Worm (Caenorhabditis elegans) whole organism, mixed stage, embryonic: ENCODE data around the gene F53H4.6.

Experiments used
- M03D4.4 ChIP-seq: sonication (generic microtip); optimal IDR thresholded peaks from 2 replicates; lab custom pipeline; 2017; ENCODE audit warnings: mild to moderate bottlenecking, missing genetic modification characterization, missing compliant biosample characterization
- bed-3 ChIP-seq: fragments of 200-800 bp; sonication (Bioruptor generic); optimal IDR thresholded peaks from 3 replicates; lab custom pipeline; 2018; ENCODE audit warnings: mild to moderate bottlenecking, missing genetic modification characterization, moderate library complexity, missing compliant biosample characterization
- blmp-1 ChIP-seq: fragments of 150-350 bp; optimal IDR thresholded peaks from 2 replicates; lab custom pipeline; 2014; ENCODE audit warnings: missing biosample characterization, missing genetic modification characterization
- ceh-39 ChIP-seq: fragments of 150-350 bp; optimal IDR thresholded peaks from 2 replicates; lab custom pipeline; 2014; ENCODE audit warnings: missing biosample characterization, missing genetic modification characterization
- ceh-43 ChIP-seq: fragments of 200-800 bp; sonication (Bioruptor generic); optimal IDR thresholded peaks from 2 replicates; lab custom pipeline; 2018; ENCODE audit warnings: mild to moderate bottlenecking, missing genetic modification characterization, moderate library complexity, missing compliant biosample characterization
- ceh-83 ChIP-seq: fragments of 200-800 bp; sonication (Bioruptor generic); optimal IDR thresholded peaks from 2 replicates; lab custom pipeline; 2018; ENCODE audit warnings: mild to moderate bottlenecking, missing genetic modification characterization, missing compliant biosample characterization
- ces-1 ChIP-seq: fragments of 150-350 bp; optimal IDR thresholded peaks from 2 replicates; lab custom pipeline; 2014; ENCODE audit warnings: missing biosample characterization, missing genetic modification reagents, missing genetic modification characterization
- cnd-1 ChIP-seq: fragments of 200-800 bp; sonication (Bioruptor generic); optimal IDR thresholded peaks from 2 replicates; lab custom pipeline; 2018; ENCODE audit warnings: mild to moderate bottlenecking, missing genetic modification characterization, missing compliant biosample characterization
- drap-1 ChIP-seq: fragments of 200-800 bp; sonication (Bioruptor generic); optimal IDR thresholded peaks from 3 replicates; lab custom pipeline; 2018; ENCODE audit warnings: mild to moderate bottlenecking, missing genetic modification characterization, missing compliant biosample characterization
- elt-1 ChIP-seq: sonication (generic microtip); optimal IDR thresholded peaks from 2 replicates; lab custom pipeline; 2017; ENCODE audit warnings: missing genetic modification characterization, mild to moderate bottlenecking, missing compliant biosample characterization, antibody characterized with exemption, moderate library complexity, borderline replicate concordance; ENCODE audit not compliant: insufficient read depth
- elt-3 ChIP-seq: fragments of 150-350 bp; optimal IDR thresholded peaks from 2 replicates; lab custom pipeline; 2014; ENCODE audit warnings: missing biosample characterization, missing genetic modification characterization
- flh-1 ChIP-seq: fragments of 200-800 bp; sonication (Bioruptor generic); optimal IDR thresholded peaks from 2 replicates; lab custom pipeline; 2018; ENCODE audit warnings: mild to moderate bottlenecking, missing genetic modification characterization, moderate library complexity, missing compliant biosample characterization
- ham-2 ChIP-seq: fragments of 200-800 bp; sonication (Bioruptor generic); optimal IDR thresholded peaks from 2 replicates; lab custom pipeline; 2018; ENCODE audit warnings: mild to moderate bottlenecking, missing genetic modification characterization, missing compliant biosample characterization
- hlh-1 ChIP-seq: fragments of 150-350 bp; optimal IDR thresholded peaks from 2 replicates; lab custom pipeline; 2014; ENCODE audit warnings: missing biosample characterization, missing genetic modification reagents, missing genetic modification characterization
- lin-13 ChIP-seq: fragments of 150-350 bp; optimal IDR thresholded peaks from 2 replicates; lab custom pipeline; 2014; ENCODE audit warnings: missing biosample characterization, missing genetic modification characterization
- lin-32 ChIP-seq: fragments of 200-800 bp; sonication (Bioruptor generic); optimal IDR thresholded peaks from 2 replicates; lab custom pipeline; 2018; ENCODE audit warnings: mild to moderate bottlenecking, missing genetic modification characterization, missing compliant biosample characterization
- lsy-2 ChIP-seq: fragments of 150-350 bp; optimal IDR thresholded peaks from 2 replicates; lab custom pipeline; 2014; ENCODE audit warnings: missing biosample characterization, missing genetic modification characterization
- mab-5 ChIP-seq: fragments of 150-350 bp; optimal IDR thresholded peaks from 2 replicates; lab custom pipeline; 2014; ENCODE audit warnings: missing biosample characterization, missing genetic modification characterization
- mep-1 ChIP-seq: fragments of 150-350 bp; optimal IDR thresholded peaks from 2 replicates; lab custom pipeline; 2017; ENCODE audit warnings: missing biosample characterization, missing genetic modification reagents, missing genetic modification characterization, inconsistent platforms
- mls-2 ChIP-seq: sonication (generic microtip); optimal IDR thresholded peaks from 2 replicates; lab custom pipeline; 2016; ENCODE audit warnings: mild to moderate bottlenecking, missing genetic modification characterization, moderate library complexity, missing compliant biosample characterization
- nhr-12 ChIP-seq: fragments of 150-350 bp; optimal IDR thresholded peaks from 2 replicates; lab custom pipeline; 2014; ENCODE audit warnings: missing biosample characterization, missing genetic modification characterization
- nhr-2 ChIP-seq: fragments of 150-350 bp; optimal IDR thresholded peaks from 2 replicates; lab custom pipeline; 2014; ENCODE audit warnings: missing biosample characterization, missing genetic modification characterization
- nhr-237 ChIP-seq: fragments of 150-350 bp; optimal IDR thresholded peaks from 2 replicates; lab custom pipeline; 2014; ENCODE audit warnings: missing biosample characterization, missing genetic modification characterization
- nhr-28 ChIP-seq: fragments of 150-350 bp; optimal IDR thresholded peaks from 2 replicates; lab custom pipeline; 2014; ENCODE audit warnings: missing biosample characterization, missing genetic modification characterization
- nhr-76 ChIP-seq: sonication (generic microtip); optimal IDR thresholded peaks from 2 replicates; lab custom pipeline; 2017; ENCODE audit warnings: missing biosample characterization, missing genetic modification characterization
- pha-4 ChIP-seq: fragments of 150-350 bp; optimal IDR thresholded peaks from 2 replicates; lab custom pipeline; 2018; ENCODE audit warnings: missing biosample characterization, missing genetic modification reagents, missing genetic modification characterization
- sem-2 ChIP-seq: fragments of 200-800 bp; sonication (Bioruptor generic); optimal IDR thresholded peaks from 2 replicates; lab custom pipeline; 2018; ENCODE audit warnings: mild to moderate bottlenecking, missing genetic modification characterization, missing compliant biosample characterization
- snpc-4 ChIP-seq: fragments of 150-350 bp; optimal IDR thresholded peaks from 2 replicates; lab custom pipeline; 2014; ENCODE audit warnings: missing biosample characterization, missing genetic modification characterization
- sptf-1 ChIP-seq: sonication (generic microtip); optimal IDR thresholded peaks from 2 replicates; lab custom pipeline; 2017; ENCODE audit warnings: mild to moderate bottlenecking, missing genetic modification characterization, moderate library complexity, missing compliant biosample characterization
- tbx-8 ChIP-seq: fragments of 200-800 bp; sonication (Bioruptor generic); optimal IDR thresholded peaks from 2 replicates; lab custom pipeline; 2018; ENCODE audit warnings: mild to moderate bottlenecking, missing genetic modification characterization, moderate library complexity, missing compliant biosample characterization
- unc-120 ChIP-seq: sonication (generic microtip); optimal IDR thresholded peaks from 2 replicates; lab custom pipeline; 2017; ENCODE audit warnings: missing genetic modification characterization, missing compliant biosample characterization; ENCODE audit not compliant: poor library complexity, severe bottlenecking
- unc-39 ChIP-seq: fragments of 150-350 bp; optimal IDR thresholded peaks from 2 replicates; lab custom pipeline; 2014; ENCODE audit warnings: missing biosample characterization, missing genetic modification characterization
- unc-62 ChIP-seq: fragments of 150-350 bp; optimal IDR thresholded peaks from 2 replicates; lab custom pipeline; 2014; ENCODE audit warnings: missing biosample characterization, missing genetic modification reagents, missing genetic modification characterization
- zip-8 ChIP-seq: fragments of 150-350 bp; optimal IDR thresholded peaks from 2 replicates; lab custom pipeline; 2014; ENCODE audit warnings: missing biosample characterization, missing genetic modification characterization
- ztf-11 ChIP-seq: fragments of 150-350 bp; optimal IDR thresholded peaks from 2 replicates; lab custom pipeline; 2014; ENCODE audit warnings: missing biosample characterization, missing genetic modification characterization

F53H4.6 gene

ce11 chrX:15846552-15846951 lies 13.9 kb downstream of the F53H4.6 start:
- TF ChIP-seq ceh-43 (GFP tag; lab: Kevin White, UChicago) (no peak), elt-1 (tag; lab: Kevin White, UChicago) (no peak), unc-120 (no peak), tbx-8 (GFP tag; lab: Kevin White, UChicago) (no peak), zip-8 (tag; lab: Kevin White, UChicago) (no peak), mls-2 (tag; lab: Kevin White, UChicago) (no peak), nhr-237 (tag; lab: Kevin White, UChicago) (no peak), mep-1 (tag; lab: Kevin White, UChicago) (no peak), unc-39 (tag; lab: Kevin White, UChicago) (no peak), ham-2 (no peak), M03D4.4 (tag; lab: Kevin White, UChicago) (no peak)

- TF ChIP-seq pha-4 (tag; lab: Kevin White, UChicago) (no peak), nhr-28 (tag; lab: Kevin White, UChicago) (no peak), blmp-1 (tag; lab: Kevin White, UChicago) (no peak), ztf-11 (tag; lab: Kevin White, UChicago) (no peak), mls-2 (tag; lab: Kevin White, UChicago) (no peak)
These were observed 16.1 kb downstream of the F53H4.6 start for ce11 chrX:15844330-15844729.

- TF ChIP-seq ceh-43 (GFP tag; lab: Kevin White, UChicago): no peak
- no peak for TF ChIP-seq elt-3 (tag; lab: Kevin White, UChicago)
- no peak for TF ChIP-seq unc-62
These were observed 17.9 kb downstream of the F53H4.6 start for ce11 chrX:15842492-15842891.

ce11 chrX:15841086-15841622 lies 19.3 kb downstream of the F53H4.6 start, which contains the start of gene serp-1.1:
TSS of gene serp-1.1 (plus strand) at chrX:15841572.
- peak; percentile 64 for TF ChIP-seq nhr-2 (tag; lab: Kevin White, UChicago)
- peak; percentile 78 for TF ChIP-seq unc-62
- TF ChIP-seq nhr-76: peak; percentile 62
- peak; percentile 28 for TF ChIP-seq zip-8 (tag; lab: Kevin White, UChicago)
- peak; percentile 73 for TF ChIP-seq hlh-1 (tag; lab: Kevin White, UChicago)
- TF ChIP-seq ces-1: peak; percentile 72
- peak; percentile 96 for TF ChIP-seq mep-1 (tag; lab: Kevin White, UChicago)
- TF ChIP-seq ham-2: peak; percentile 63
- TF ChIP-seq nhr-12: peak; percentile 83
- TF ChIP-seq sptf-1 (tag; lab: Kevin White, UChicago): peak; percentile 91
- no peak for TF ChIP-seq sem-2 (GFP tag; lab: Kevin White, UChicago)
- TF ChIP-seq lin-13 (tag; lab: Kevin White, UChicago): peak; percentile 99
- TF ChIP-seq lsy-2 (tag; lab: Kevin White, UChicago): peak; percentile 100
- TF ChIP-seq ceh-43 (GFP tag; lab: Kevin White, UChicago): no peak
- TF ChIP-seq nhr-237 (tag; lab: Kevin White, UChicago): peak; percentile 89
- peak; percentile 90 for TF ChIP-seq mls-2 (tag; lab: Kevin White, UChicago)
- TF ChIP-seq unc-39 (tag; lab: Kevin White, UChicago): peak; percentile 83
- TF ChIP-seq cnd-1: peak; percentile 90
- no peak for TF ChIP-seq lin-32 (GFP tag; lab: Kevin White, UChicago)
- TF ChIP-seq blmp-1 (tag; lab: Kevin White, UChicago): peak; percentile 0
- no peak for TF ChIP-seq flh-1 (GFP tag; lab: Kevin White, UChicago)
- peak; percentile 78 for TF ChIP-seq elt-3 (tag; lab: Kevin White, UChicago)
- peak; percentile 30 for TF ChIP-seq elt-1 (tag; lab: Kevin White, UChicago)
- peak; percentile 61 for TF ChIP-seq tbx-8 (GFP tag; lab: Kevin White, UChicago)
- TF ChIP-seq unc-120: peak; percentile 86
- TF ChIP-seq ceh-39 (tag; lab: Kevin White, UChicago): peak; percentile 93
- peak; percentile 81 for TF ChIP-seq drap-1 (GFP tag; lab: Kevin White, UChicago)
- peak; percentile 99 for TF ChIP-seq pha-4 (tag; lab: Kevin White, UChicago)
- TF ChIP-seq mab-5: no peak
- TF ChIP-seq ceh-83 (GFP tag; lab: Kevin White, UChicago): peak; percentile 51
- peak; percentile 97 for TF ChIP-seq ztf-11 (tag; lab: Kevin White, UChicago)
- TF ChIP-seq snpc-4 (tag; lab: Kevin White, UChicago): no peak
- no peak for TF ChIP-seq nhr-28 (tag; lab: Kevin White, UChicago)
- no peak for TF ChIP-seq bed-3 (GFP tag; lab: Kevin White, UChicago)
- peak; percentile 67 for TF ChIP-seq M03D4.4 (tag; lab: Kevin White, UChicago)
